Worm (Caenorhabditis elegans): ENCODE measurements around the gene T07H3.7.

The T07H3.7 gene

ce11 chrII:1601507-1601906, 11.8 kb upstream of the T07H3.7 start, which contains the start of gene bath-47:
Gene bath-47, plus strand, starts transcription at chrII:1601811.
- peak; percentile 59 for TF ChIP-seq elt-2 (tag; optimal IDR thresholded peaks at IDR 0.05)
- TF ChIP-seq pqm-1 (tag; optimal IDR thresholded peaks at IDR 0.05) = peak; percentile 36
- no peak for TF ChIP-seq nhr-23 (tag; optimal IDR thresholded peaks at IDR 0.05)

ce11 chrII:1600661-1601060, 10.9 kb upstream of the T07H3.7 start, which contains the start of gene bath-26:
Gene bath-26, minus strand, starts transcription at chrII:1600761.
- TF ChIP-seq fkh-2 (tag; optimal IDR thresholded peaks at IDR 0.05) (no peak), jun-1 (tag; optimal IDR thresholded peaks at IDR 0.05) (no peak), eor-1 (tag; optimal IDR thresholded peaks at IDR 0.05) (no peak), ceh-28 (tag; optimal IDR thresholded peaks at IDR 0.05) (no peak), nhr-23 (tag; optimal IDR thresholded peaks at IDR 0.05) (no peak), lin-39 (tag; optimal IDR thresholded peaks at IDR 0.05) (no peak), nhr-25 (tag; optimal IDR thresholded peaks at IDR 0.05) (no peak), unc-62 (GFP tag; optimal IDR thresholded peaks at IDR 0.05) (no peak), fkh-10 (GFP tag; optimal IDR thresholded peaks at IDR 0.05) (no peak), lsy-12 (tag; optimal IDR thresholded peaks at IDR 0.05) (no peak), unc-39 (tag; optimal IDR thresholded peaks at IDR 0.05) (no peak), nhr-28 (tag; optimal IDR thresholded peaks at IDR 0.05) (no peak), nhr-43 (tag; optimal IDR thresholded peaks at IDR 0.05; ENCODE audit: poor library complexity, severe bottlenecking) (no peak), elt-3 (tag; optimal IDR thresholded peaks at IDR 0.05) (no peak), fos-1 (tag; optimal IDR thresholded peaks at IDR 0.05) (no peak)

ce11 chrII:1597101-1598088, 7.7 kb upstream of the T07H3.7 start, which contains the start of gene bath-46:
Gene bath-46, plus strand, starts transcription at chrII:1597906.
- TF ChIP-seq elt-2 (tag; optimal IDR thresholded peaks at IDR 0.05) (peak; percentile 73), unc-62 (GFP tag; optimal IDR thresholded peaks at IDR 0.05) (no peak), pqm-1 (tag; optimal IDR thresholded peaks at IDR 0.05) (peak; percentile 49)

- TF ChIP-seq nhr-12 (tag; optimal IDR thresholded peaks at IDR 0.05) (no peak), skn-1 (tag; optimal IDR thresholded peaks at IDR 0.05) (no peak), R02D3.7 (tag; optimal IDR thresholded peaks at IDR 0.05) (no peak), daf-12 (tag; optimal IDR thresholded peaks at IDR 0.05) (no peak), fos-1 (tag; optimal IDR thresholded peaks at IDR 0.05) (no peak), nhr-77 (tag; optimal IDR thresholded peaks at IDR 0.05) (no peak), nfya-1 (tag; optimal IDR thresholded peaks at IDR 0.05; ENCODE audit: insufficient read depth) (no peak), zag-1 (tag; optimal IDR thresholded peaks at IDR 0.05) (no peak), eor-1 (tag; optimal IDR thresholded peaks at IDR 0.05) (no peak), tbx-2 (tag; optimal IDR thresholded peaks at IDR 0.05) (no peak), pqm-1 (tag; optimal IDR thresholded peaks at IDR 0.05) (no peak), fkh-2 (tag; optimal IDR thresholded peaks at IDR 0.05) (no peak), jun-1 (tag; optimal IDR thresholded peaks at IDR 0.05) (no peak), ceh-16 (tag; optimal IDR thresholded peaks at IDR 0.05) (no peak), ztf-4 (tag; optimal IDR thresholded peaks at IDR 0.05) (no peak)
Observed at ce11 chrII:1595137-1595536, 5.4 kb upstream of the T07H3.7 start, which contains the start of gene clec-20. Gene clec-20, minus strand, starts transcription at chrII:1595237.

ce11 chrII:1586305-1586704, 3.4 kb downstream of the T07H3.7 start, which contains the start of gene T07H3.8:
Gene T07H3.8, plus strand, starts transcription at chrII:1586605.
- TF ChIP-seq ceh-28 (tag; optimal IDR thresholded peaks at IDR 0.05) = no peak

ce11 chrII:1584140-1584539, 5.6 kb downstream of the T07H3.7 start, which contains the start of gene clec-21:
Gene clec-21, minus strand, starts transcription at chrII:1584240.
- no peak for TF ChIP-seq nfya-1 (tag; optimal IDR thresholded peaks at IDR 0.05; ENCODE audit: insufficient read depth)
- TF ChIP-seq ceh-82 (tag; optimal IDR thresholded peaks at IDR 0.05) = no peak
- TF ChIP-seq nhr-237 (tag; optimal IDR thresholded peaks at IDR 0.05) = no peak
- no peak for TF ChIP-seq ZK546.5 (tag; optimal IDR thresholded peaks at IDR 0.05)
- TF ChIP-seq skn-1 (tag; optimal IDR thresholded peaks at IDR 0.05) = no peak

Measured in whole organism, L3 larva.